Worm (Caenorhabditis elegans) whole organism, late embryonic: ENCODE measurements around the gene Y55F3C.17.
A peak's percentile ranks its signal among the peaks of the same experiment; 100 is the strongest.

ENCODE experiments used
- C08G9.2 ChIP-seq: sonication (generic microtip); optimal IDR thresholded peaks from 2 replicates; lab custom pipeline; 2016; ENCODE audit warnings: mild to moderate bottlenecking, missing genetic modification characterization, moderate library complexity, missing compliant biosample characterization
- T23F11.4 ChIP-seq: fragments of 200-800 bp; sonication (Bioruptor generic); optimal IDR thresholded peaks from 2 replicates; lab custom pipeline; 2018; ENCODE audit warnings: mild to moderate bottlenecking, missing genetic modification characterization, missing compliant biosample characterization
- Y22D7AL.16 ChIP-seq: sonication (generic microtip); optimal IDR thresholded peaks from 2 replicates; lab custom pipeline; 2016; ENCODE audit warnings: missing genetic modification characterization, missing compliant biosample characterization
- ahr-1 ChIP-seq: sonication (generic microtip); optimal IDR thresholded peaks from 2 replicates; lab custom pipeline; 2016; ENCODE audit warnings: missing genetic modification characterization, missing compliant biosample characterization
- ama-1 ChIP-seq: fragments of 150-350 bp; optimal IDR thresholded peaks from 2 replicates; lab custom pipeline; 2014
- ceh-14 ChIP-seq: sonication (generic microtip); optimal IDR thresholded peaks from 2 replicates; lab custom pipeline; 2016; ENCODE audit warnings: missing genotype, missing genetic modification characterization, missing compliant biosample characterization
- ceh-18 ChIP-seq: sonication (generic microtip); optimal IDR thresholded peaks from 2 replicates; lab custom pipeline; 2016; ENCODE audit warnings: missing genetic modification characterization, missing compliant biosample characterization
- ceh-2 ChIP-seq: sonication (generic microtip); optimal IDR thresholded peaks from 2 replicates; lab custom pipeline; 2016; ENCODE audit warnings: missing genotype, missing genetic modification characterization, missing compliant biosample characterization
- ceh-31 ChIP-seq: sonication (generic microtip); optimal IDR thresholded peaks from 2 replicates; lab custom pipeline; 2016; ENCODE audit warnings: missing genetic modification characterization, missing compliant biosample characterization
- ceh-6 ChIP-seq: fragments of 200-800 bp; sonication (Bioruptor generic); optimal IDR thresholded peaks from 2 replicates; lab custom pipeline; 2018; ENCODE audit warnings: mild to moderate bottlenecking, missing genetic modification characterization, missing compliant biosample characterization
- dmd-4 ChIP-seq: sonication (generic microtip); optimal IDR thresholded peaks from 2 replicates; lab custom pipeline; 2016; ENCODE audit warnings: borderline replicate concordance, missing genetic modification characterization, missing compliant biosample characterization
- dve-1 ChIP-seq: sonication (generic microtip); optimal IDR thresholded peaks from 2 replicates; lab custom pipeline; 2017; ENCODE audit warnings: antibody characterized with exemption, mild to moderate bottlenecking, missing genetic modification characterization, missing compliant biosample characterization
- elt-2 ChIP-seq: sonication (generic microtip); optimal IDR thresholded peaks from 2 replicates; lab custom pipeline; 2016; ENCODE audit warnings: missing genetic modification reagents, missing genetic modification characterization, missing compliant biosample characterization
- elt-4 ChIP-seq: sonication (generic microtip); optimal IDR thresholded peaks from 2 replicates; lab custom pipeline; 2016; ENCODE audit warnings: missing genetic modification characterization, missing compliant biosample characterization
- ets-4 ChIP-seq: sonication (generic microtip); optimal IDR thresholded peaks from 2 replicates; lab custom pipeline; 2016; ENCODE audit warnings: missing genetic modification characterization, missing compliant biosample characterization
- eyg-1 ChIP-seq: sonication (generic microtip); optimal IDR thresholded peaks from 2 replicates; lab custom pipeline; 2016; ENCODE audit warnings: missing genotype, missing genetic modification characterization, missing compliant biosample characterization
- fax-1 ChIP-seq: sonication (generic microtip); optimal IDR thresholded peaks from 2 replicates; lab custom pipeline; 2016; ENCODE audit warnings: missing genotype, missing genetic modification characterization, missing compliant biosample characterization
- hlh-8 ChIP-seq: sonication (generic microtip); optimal IDR thresholded peaks from 2 replicates; lab custom pipeline; 2016; ENCODE audit warnings: missing genotype, missing genetic modification characterization, missing compliant biosample characterization
- madf-2 ChIP-seq: sonication (generic microtip); optimal IDR thresholded peaks from 2 replicates; lab custom pipeline; 2017; ENCODE audit warnings: missing genetic modification characterization, missing compliant biosample characterization
- nfya-1 ChIP-seq: sonication (generic microtip); optimal IDR thresholded peaks from 2 replicates; lab custom pipeline; 2017; ENCODE audit warnings: missing genetic modification characterization, mild to moderate bottlenecking, missing compliant biosample characterization, antibody characterized with exemption, moderate library complexity
- nhr-11 ChIP-seq: fragments of 150-350 bp; optimal IDR thresholded peaks from 2 replicates; lab custom pipeline; 2014; ENCODE audit warnings: missing biosample characterization, missing genetic modification characterization
- pat-9 ChIP-seq: fragments of 200-800 bp; sonication (Bioruptor generic); optimal IDR thresholded peaks from 2 replicates; lab custom pipeline; 2018; ENCODE audit warnings: mild to moderate bottlenecking, missing genetic modification characterization, moderate library complexity, missing compliant biosample characterization
- pha-4 ChIP-seq: fragments of 150-350 bp; optimal IDR thresholded peaks from 2 replicates; lab custom pipeline; 2018; ENCODE audit warnings: missing biosample characterization, missing genetic modification reagents, missing genetic modification characterization
- pros-1 ChIP-seq: fragments of 150-350 bp; optimal IDR thresholded peaks from 2 replicates; lab custom pipeline; 2014; ENCODE audit warnings: missing biosample characterization, missing genetic modification reagents, missing genetic modification characterization
- ref-2 ChIP-seq: sonication (generic microtip); optimal IDR thresholded peaks from 2 replicates; lab custom pipeline; 2016; ENCODE audit warnings: missing genetic modification characterization, missing compliant biosample characterization
- rnt-1 ChIP-seq: sonication (generic microtip); optimal IDR thresholded peaks from 2 replicates; lab custom pipeline; 2016; ENCODE audit warnings: missing genetic modification characterization, missing compliant biosample characterization
- sdc-2 ChIP-seq: sonication (generic microtip); optimal IDR thresholded peaks from 2 replicates; lab custom pipeline; 2016; ENCODE audit warnings: missing genotype, missing genetic modification characterization, missing compliant biosample characterization
- sox-2 ChIP-seq: fragments of 200-800 bp; sonication (Bioruptor generic); IDR thresholded peaks from 2 replicates; pipeline ENCODE4 v1.3.6; 2022; ENCODE audit warnings: missing genetic modification reagents, missing genetic modification characterization, missing compliant biosample characterization
- ttx-3 ChIP-seq: sonication (generic microtip); optimal IDR thresholded peaks from 2 replicates; lab custom pipeline; 2016; ENCODE audit warnings: missing genetic modification reagents, missing genetic modification characterization, missing compliant biosample characterization
- unc-55 ChIP-seq: sonication (generic microtip); optimal IDR thresholded peaks from 2 replicates; lab custom pipeline; 2017; ENCODE audit warnings: missing biosample characterization, missing genetic modification reagents, missing genetic modification characterization
- unc-86 ChIP-seq: sonication (generic microtip); optimal IDR thresholded peaks from 2 replicates; lab custom pipeline; 2016; ENCODE audit warnings: missing genetic modification characterization, missing compliant biosample characterization
- zip-5 ChIP-seq: sonication (generic microtip); optimal IDR thresholded peaks from 2 replicates; lab custom pipeline; 2016; ENCODE audit warnings: missing genetic modification characterization, missing compliant biosample characterization
- ztf-16 ChIP-seq: sonication (generic microtip); optimal IDR thresholded peaks from 2 replicates; lab custom pipeline; 2017; ENCODE audit warnings: missing genetic modification characterization, missing compliant biosample characterization

Y55F3C.17 gene

DNA sequence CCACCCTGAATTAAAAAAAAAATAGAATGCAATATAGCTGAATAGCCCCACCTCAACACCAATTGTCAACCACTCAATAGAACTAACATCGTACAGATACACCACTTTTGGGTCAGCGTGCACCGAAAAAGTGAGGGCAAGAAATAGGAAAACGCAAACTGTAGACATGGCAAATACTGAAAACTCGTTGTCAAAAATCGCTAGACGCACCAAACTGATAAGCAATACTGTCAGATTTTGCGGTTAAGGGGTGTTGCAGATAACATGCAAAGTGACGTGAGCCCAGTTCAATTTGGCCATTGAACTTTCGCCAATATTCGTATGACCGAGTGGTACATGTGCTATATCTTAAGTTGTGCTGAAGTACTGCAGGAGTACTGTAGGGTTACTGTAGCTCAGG lies 24.9 kb downstream of the Y55F3C.17 start, which contains the start of gene K11H12.3:
Gene K11H12.3, minus strand, starts transcription at position 168 of the 400 bp plus-strand sequence.
- no peak for TF ChIP-seq ref-2 (tag; lab: Kevin White, UChicago)
- TF ChIP-seq ceh-6 (GFP tag; lab: Kevin White, UChicago) = no peak
- no peak for TF ChIP-seq pat-9 (tag; lab: Kevin White, UChicago)
- no peak for TF ChIP-seq hlh-8 (tag; lab: Kevin White, UChicago)
- no peak for TF ChIP-seq ztf-16 (tag; lab: Kevin White, UChicago)
- TF ChIP-seq dmd-4 (tag; lab: Kevin White, UChicago) = no peak
- TF ChIP-seq ama-1 (lab: Kevin White, UChicago) = no peak
- no peak for TF ChIP-seq unc-55 (GFP tag; lab: Kevin White, UChicago)
- TF ChIP-seq fax-1 = no peak
- no peak for TF ChIP-seq T23F11.4 (GFP tag; lab: Kevin White, UChicago)
- TF ChIP-seq eyg-1 (tag; lab: Kevin White, UChicago) = no peak
- TF ChIP-seq elt-2 = no peak
- no peak for TF ChIP-seq Y22D7AL.16 (tag; lab: Kevin White, UChicago)
- TF ChIP-seq pha-4 (tag; lab: Kevin White, UChicago) = no peak
- no peak for TF ChIP-seq madf-2 (tag; lab: Kevin White, UChicago)
- TF ChIP-seq ahr-1 (tag; lab: Kevin White, UChicago) = no peak
- TF ChIP-seq ceh-2 (tag; lab: Kevin White, UChicago) = no peak
- no peak for TF ChIP-seq ceh-14 (tag; lab: Kevin White, UChicago)
- no peak for TF ChIP-seq sdc-2 (tag; lab: Kevin White, UChicago)
- TF ChIP-seq rnt-1 (tag; lab: Kevin White, UChicago) = no peak

ce11 chrIV:670455-670854 lies 27.7 kb downstream of the Y55F3C.17 start, which contains the start of gene K11H12.11:
K11H12.11 (minus strand) TSS chrIV:670555.
- TF ChIP-seq ttx-3 (tag; lab: Kevin White, UChicago) = no peak
- no peak for TF ChIP-seq elt-4 (tag; lab: Kevin White, UChicago)

DNA sequence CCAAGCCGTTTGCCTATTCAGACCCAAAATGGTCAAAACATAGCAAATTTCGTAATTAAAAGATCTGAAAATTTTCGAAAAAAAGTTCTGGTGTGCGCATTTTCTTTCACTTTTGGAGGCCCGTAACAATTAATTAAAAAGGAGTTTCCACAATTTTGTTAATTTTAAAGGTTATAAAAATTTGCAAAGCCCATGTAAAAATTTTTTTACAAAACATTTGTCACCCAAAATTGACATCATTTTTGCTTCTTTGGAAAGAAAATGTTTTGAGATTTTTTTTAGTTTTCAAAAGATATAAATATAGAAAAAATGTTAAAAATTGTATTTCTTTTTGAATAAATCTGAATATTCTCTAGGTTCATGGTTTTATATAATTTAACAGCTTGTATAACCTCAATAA lies 31.2 kb downstream of the Y55F3C.17 start, which contains the start of gene K11H12.6:
Gene K11H12.6, plus strand, starts transcription at position 301 of the 400 bp plus-strand sequence.
- no peak for TF ChIP-seq ztf-16 (tag; lab: Kevin White, UChicago)
- TF ChIP-seq, all 69 proteins: peak for 0

DNA sequence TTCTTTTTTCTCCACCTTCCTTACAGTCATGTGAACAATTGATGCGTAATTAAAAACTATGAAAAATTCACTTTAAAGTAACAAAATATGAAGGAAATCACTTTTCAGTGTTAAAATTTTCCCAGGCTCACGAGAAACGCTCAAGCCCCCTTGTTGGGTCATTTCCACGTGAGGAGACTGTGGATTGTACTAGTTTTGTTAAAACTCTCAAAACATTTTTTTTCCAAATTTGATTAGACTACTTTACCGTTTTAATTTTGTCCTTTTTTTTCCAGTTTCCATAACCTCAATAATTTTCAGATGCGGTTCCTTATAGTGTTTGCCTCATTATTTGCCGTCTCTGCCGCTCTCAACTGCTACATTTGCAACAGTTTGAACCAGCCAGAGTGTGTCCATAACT lies 33.0 kb downstream of the Y55F3C.17 start, which contains the start of gene K11H12.7:
Gene K11H12.7, plus strand, starts transcription at position 301 of the 400 bp plus-strand sequence.
- no peak for TF ChIP-seq ets-4 (tag; lab: Kevin White, UChicago)
- TF ChIP-seq ahr-1 (tag; lab: Kevin White, UChicago) = no peak
- no peak for TF ChIP-seq dve-1 (tag; lab: Kevin White, UChicago)
- TF ChIP-seq C08G9.2 = no peak
- no peak for TF ChIP-seq ztf-16 (tag; lab: Kevin White, UChicago)
- no peak for TF ChIP-seq sox-2 (GFP tag; lab: Robert Waterston, UW)
- no peak for TF ChIP-seq unc-86 (tag; lab: Kevin White, UChicago)
- no peak for TF ChIP-seq nfya-1 (tag; lab: Kevin White, UChicago)
- TF ChIP-seq ceh-31 (tag; lab: Kevin White, UChicago) = no peak
- no peak for TF ChIP-seq rnt-1 (tag; lab: Kevin White, UChicago)
- no peak for TF ChIP-seq sdc-2 (tag; lab: Kevin White, UChicago)
- no peak for TF ChIP-seq zip-5 (tag; lab: Kevin White, UChicago)
- TF ChIP-seq T23F11.4 (GFP tag; lab: Kevin White, UChicago) = no peak
- no peak for TF ChIP-seq pros-1 (tag; lab: Kevin White, UChicago)
- no peak for TF ChIP-seq eyg-1 (tag; lab: Kevin White, UChicago)

DNA sequence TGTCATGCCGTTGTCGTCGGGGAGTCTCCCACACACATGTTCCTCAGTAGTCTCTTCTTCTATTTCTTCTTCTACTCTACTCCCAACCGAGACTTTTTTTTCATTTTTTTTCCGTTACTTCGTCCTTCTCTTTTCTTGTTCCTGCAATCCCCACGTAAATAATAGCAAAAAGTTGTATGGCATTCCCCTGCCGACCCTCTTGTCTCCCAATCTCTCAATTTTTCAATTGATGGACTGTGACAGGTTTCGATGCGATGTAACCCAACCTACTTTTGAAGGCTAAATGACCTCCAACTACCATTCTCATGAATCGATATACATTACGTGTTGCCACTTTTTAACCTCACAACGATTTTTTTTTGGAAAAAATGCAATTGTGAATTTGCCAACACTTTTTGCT lies 34.1 kb downstream of the Y55F3C.17 start:
- TF ChIP-seq unc-55 (GFP tag; lab: Kevin White, UChicago) = peak; percentile 41
- no peak for TF ChIP-seq dmd-4 (tag; lab: Kevin White, UChicago)

ce11 chrIV:661623-662022 lies 36.6 kb downstream of the Y55F3C.17 start:
- TF ChIP-seq T23F11.4 (GFP tag; lab: Kevin White, UChicago) (no peak), unc-55 (GFP tag; lab: Kevin White, UChicago) (peak; percentile 68), nhr-11 (no peak), ceh-18 (tag; lab: Kevin White, UChicago) (no peak), dmd-4 (tag; lab: Kevin White, UChicago) (no peak)
- TF ChIP-seq, all 69 proteins: peak for 1
